Fruit fly (Drosophila melanogaster): Measurements from ENCODE around the gene Tsp3A.

The Tsp3A gene

DNA sequence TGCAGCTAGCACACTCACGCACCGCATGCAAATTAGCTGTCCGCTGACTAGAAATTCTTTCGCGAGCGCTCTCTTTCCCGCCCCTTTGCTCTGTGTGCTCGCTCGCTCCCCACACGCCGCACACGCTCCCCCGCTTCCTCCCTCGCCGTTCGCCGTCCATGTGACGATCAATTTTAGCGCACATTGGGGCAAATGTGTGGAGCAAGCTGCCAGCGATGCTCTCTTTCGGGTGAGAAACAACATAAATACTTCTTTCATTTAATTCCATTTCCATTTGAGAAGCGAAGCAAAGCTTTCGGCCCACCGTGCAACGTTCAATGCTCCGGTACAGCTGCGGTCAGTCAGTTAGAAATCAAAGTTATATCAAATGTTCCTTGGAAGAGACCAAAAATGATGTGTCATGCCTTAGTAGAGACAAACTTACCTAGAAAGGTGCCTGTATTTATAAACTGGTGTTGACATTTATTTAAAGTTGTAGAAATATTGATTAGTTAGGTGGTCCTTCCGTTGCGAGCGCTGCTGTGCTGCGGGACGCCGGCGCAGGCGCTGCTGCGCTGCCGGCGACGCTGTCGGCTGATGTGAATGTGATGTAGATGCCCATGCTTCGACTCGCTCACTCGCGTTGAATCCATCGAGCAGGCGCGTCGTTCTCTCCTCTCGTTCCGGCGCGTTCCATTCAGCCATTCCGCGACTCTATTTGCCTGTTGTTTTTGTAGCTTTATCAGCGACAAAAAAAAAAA, 26.7 kb upstream of the Tsp3A start (continued):
- TF ChIP-seq HmgD (GFP tag; optimal IDR thresholded peaks at IDR 0.05) (peak; percentile 96), dati (GFP tag; IDR thresholded peaks at IDR 0.05) (peak; percentile 85), Doc3 (GFP tag; IDR thresholded peaks at IDR 0.05; ENCODE audit: partially characterized antibody) (no peak), ssp (GFP tag; IDR thresholded peaks at IDR 0.05) (peak; percentile 84), CG18619 (GFP tag; optimal IDR thresholded peaks at IDR 0.05) (peak; percentile 98), D19B (GFP tag; optimal IDR thresholded peaks at IDR 0.05) (peak; percentile 90), Atf3 (GFP tag; optimal IDR thresholded peaks at IDR 0.05) (peak; percentile 92), az2 (GFP tag; optimal IDR thresholded peaks at IDR 0.05) (peak; percentile 97), Dbx (GFP tag; IDR thresholded peaks at IDR 0.05) (peak; percentile 96), pita (GFP tag; optimal IDR thresholded peaks at IDR 0.05) (no peak), CG2202 (tag; optimal IDR thresholded peaks at IDR 0.05) (peak; percentile 93), CG31388 (GFP tag; optimal IDR thresholded peaks at IDR 0.05) (peak; percentile 75), slbo (GFP tag; IDR thresholded peaks at IDR 0.05) (peak; percentile 96), CG8388 (GFP tag; optimal IDR thresholded peaks at IDR 0.05) (peak; percentile 96), vvl (GFP tag; IDR thresholded peaks at IDR 0.05) (peak; percentile 98), Usf (GFP tag; optimal IDR thresholded peaks at IDR 0.05) (peak; percentile 93), CG2120 (GFP tag; optimal IDR thresholded peaks at IDR 0.05) (peak; percentile 98), Rx (GFP tag; IDR thresholded peaks at IDR 0.05) (peak; percentile 96), zen2 (GFP tag; IDR thresholded peaks at IDR 0.05; ENCODE audit: partially characterized antibody) (no peak; the same call in 2 of the 3 replicates), CG15696 (tag; optimal IDR thresholded peaks at IDR 0.05) (peak; percentile 74), insv (GFP tag; optimal IDR thresholded peaks at IDR 0.05) (peak; percentile 56 to 76), gcm2 (GFP tag; optimal IDR thresholded peaks at IDR 0.05) (peak; percentile 92), CG3407 (GFP tag; optimal IDR thresholded peaks at IDR 0.05) (peak; percentile 95), chif (GFP tag; optimal IDR thresholded peaks at IDR 0.05) (peak; percentile 97 to 98), CG13775 (GFP tag; optimal IDR thresholded peaks at IDR 0.05) (peak; percentile 95), CG6654 (GFP tag; optimal IDR thresholded peaks at IDR 0.05) (peak; percentile 90), br (optimal IDR thresholded peaks at IDR 0.05) (no peak), CG6689 (GFP tag; IDR thresholded peaks at IDR 0.05) (peak; percentile 96), Mes4 (GFP tag; optimal IDR thresholded peaks at IDR 0.05) (peak; percentile 95), org-1 (GFP tag; optimal IDR thresholded peaks at IDR 0.05) (peak; percentile 99), otp (GFP tag; IDR thresholded peaks at IDR 0.05) (peak; percentile 94), CG13424 (tag; optimal IDR thresholded peaks at IDR 0.05) (peak; percentile 96), gce (GFP tag; IDR thresholded peaks at IDR 0.05) (peak; percentile 93), Ptx1 (GFP tag; IDR thresholded peaks at IDR 0.05) (peak; percentile 96), hth (optimal IDR thresholded peaks at IDR 0.05) (no peak), Fer3 (tag; optimal IDR thresholded peaks at IDR 0.05) (peak; percentile 96), Sox102F (GFP tag; optimal IDR thresholded peaks at IDR 0.05) (peak; percentile 97), CoRest (tag; optimal IDR thresholded peaks at IDR 0.05) (peak; percentile 98), CG4328 (GFP tag; optimal IDR thresholded peaks at IDR 0.05) (peak; percentile 91), CG8765 (GFP tag; IDR thresholded peaks at IDR 0.05) (peak; percentile 73; the same call in 1 of the 2 replicates), trh (GFP tag; optimal IDR thresholded peaks at IDR 0.05) (peak; percentile 87), CG10543 (GFP tag; optimal IDR thresholded peaks at IDR 0.05) (peak; percentile 98), CG18262 (tag; optimal IDR thresholded peaks at IDR 0.05) (peak; percentile 97), CG1602 (GFP tag; optimal IDR thresholded peaks at IDR 0.05) (peak; percentile 95), Hr51 (GFP tag; optimal IDR thresholded peaks at IDR 0.05) (peak; percentile 96 to 98)
